Fruit fly (Drosophila melanogaster): Measurements from ENCODE around the gene CG32148.

Gene CG32148

DNA sequence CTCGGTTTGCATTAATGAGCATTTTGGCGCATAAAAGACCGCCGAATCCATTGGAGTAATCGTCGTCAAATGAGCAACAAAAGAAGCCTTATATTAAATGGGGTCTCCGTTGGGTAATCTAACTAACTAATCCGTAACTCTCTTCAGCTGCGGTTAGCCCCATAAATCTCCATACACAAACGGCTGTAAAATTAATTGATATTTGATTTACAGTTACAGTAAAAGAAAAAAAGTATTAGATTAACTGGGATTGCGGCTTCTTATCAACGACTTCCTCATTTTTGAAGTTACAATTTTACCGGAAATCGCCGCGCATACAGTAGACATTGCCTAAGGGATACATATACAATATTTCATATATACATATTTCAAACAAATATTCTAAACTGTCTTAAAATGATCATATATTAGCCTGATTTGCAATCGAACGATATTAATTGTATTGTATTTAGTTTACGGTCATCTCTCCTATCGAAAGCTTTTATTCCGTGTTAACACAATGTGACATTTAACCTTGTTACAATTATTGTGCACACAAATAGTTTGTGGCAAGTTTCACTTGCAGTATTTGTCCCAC lies 36.9 kb upstream of the CG32148 start:
- no peak for TF ChIP-seq usp (GFP tag; optimal IDR thresholded peaks at IDR 0.05)
- no peak for TF ChIP-seq CG9705 (GFP tag; optimal IDR thresholded peaks at IDR 0.05)
- no peak for TF ChIP-seq OdsH (GFP tag; optimal IDR thresholded peaks at IDR 0.05)
- no peak for TF ChIP-seq Abd-B (GFP tag; optimal IDR thresholded peaks at IDR 0.05)
- TF ChIP-seq pan (optimal IDR thresholded peaks at IDR 0.05), result no peak

DNA sequence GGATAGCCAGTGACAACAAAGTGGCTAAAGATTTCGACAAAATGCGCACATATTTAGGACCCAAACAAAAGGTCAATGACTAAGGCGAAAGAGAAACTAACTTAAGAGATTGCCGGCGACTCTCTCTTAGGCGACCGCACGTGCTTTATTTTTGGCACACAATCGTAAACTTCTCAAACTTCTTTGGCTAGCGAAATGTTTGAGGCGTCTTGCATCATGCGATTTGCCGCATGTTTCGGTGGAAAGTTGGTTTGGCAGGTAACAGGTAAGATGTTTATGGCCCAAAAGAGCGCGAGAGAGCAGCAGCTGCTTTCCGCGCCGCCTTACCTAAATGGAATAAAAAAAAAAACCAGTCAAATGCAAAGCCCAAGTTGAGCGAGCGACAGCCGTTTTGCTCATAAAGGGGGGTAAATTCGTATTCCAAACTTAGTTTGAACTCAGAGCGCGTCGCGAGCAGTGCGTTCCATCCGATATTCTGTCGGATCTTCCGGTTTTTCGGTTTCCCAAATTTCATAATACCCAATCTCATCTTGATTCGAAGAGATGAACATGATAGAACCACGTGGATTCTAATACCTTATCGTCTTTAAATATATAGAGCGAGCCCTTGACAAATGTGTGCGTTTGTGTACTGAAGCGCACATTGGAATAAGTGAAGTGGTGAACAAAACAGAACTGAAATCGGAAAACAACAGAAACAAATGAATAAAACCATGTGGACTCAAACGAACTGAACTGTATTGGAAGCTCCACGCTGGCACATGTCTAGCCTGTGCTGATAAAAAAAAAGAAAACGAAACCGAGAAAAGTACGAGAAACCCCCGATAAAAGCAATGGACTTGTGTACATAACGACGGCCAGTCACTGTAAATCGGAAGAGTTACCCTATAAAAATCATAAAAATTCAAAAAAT lies 36.1 kb upstream of the CG32148 start:
- TF ChIP-seq sage (GFP tag; optimal IDR thresholded peaks at IDR 0.05) (no peak), brk (GFP tag; optimal IDR thresholded peaks at IDR 0.05) (no peak), dsf (GFP tag; optimal IDR thresholded peaks at IDR 0.05; ENCODE audit: borderline replicate concordance) (no peak), OdsH (GFP tag; optimal IDR thresholded peaks at IDR 0.05) (no peak), CG9705 (GFP tag; optimal IDR thresholded peaks at IDR 0.05) (no peak), sv (GFP tag; optimal IDR thresholded peaks at IDR 0.05) (no peak), CrebA (GFP tag; optimal IDR thresholded peaks at IDR 0.05; ENCODE audit: borderline replicate concordance) (no peak), jim (GFP tag; optimal IDR thresholded peaks at IDR 0.05) (peak; percentile 47), GATAd (GFP tag; optimal IDR thresholded peaks at IDR 0.05) (no peak), Dif (GFP tag; optimal IDR thresholded peaks at IDR 0.05; ENCODE audit: partially characterized antibody) (peak; percentile 99), usp (GFP tag; optimal IDR thresholded peaks at IDR 0.05) (no peak), Myc (optimal IDR thresholded peaks at IDR 0.05) (no peak), N (GFP tag; optimal IDR thresholded peaks at IDR 0.05) (no peak), psq (GFP tag; optimal IDR thresholded peaks at IDR 0.05) (peak; percentile 21), CG32264 (GFP tag; optimal IDR thresholded peaks at IDR 0.05) (no peak), Abd-B (GFP tag; optimal IDR thresholded peaks at IDR 0.05) (no peak), Hr83 (GFP tag; optimal IDR thresholded peaks at IDR 0.05; ENCODE audit: poor library complexity, severe bottlenecking) (no peak), pan (optimal IDR thresholded peaks at IDR 0.05) (no peak), fru (GFP tag; optimal IDR thresholded peaks at IDR 0.05) (no peak), woc (GFP tag; optimal IDR thresholded peaks at IDR 0.05) (peak; percentile 24), tai (GFP tag; optimal IDR thresholded peaks at IDR 0.05) (peak; percentile 22), dl (GFP tag; optimal IDR thresholded peaks at IDR 0.05; ENCODE audit: insufficient read depth in 1 of 2, partially characterized antibody in 2 of 2) (peak; percentile 90 to 97), foxo (GFP tag; optimal IDR thresholded peaks at IDR 0.05) (no peak), Hnf4 (GFP tag; optimal IDR thresholded peaks at IDR 0.05) (no peak), h (GFP tag; optimal IDR thresholded peaks at IDR 0.05) (no peak), rgr (GFP tag; optimal IDR thresholded peaks at IDR 0.05) (no peak), lola (GFP tag; optimal IDR thresholded peaks at IDR 0.05) (no peak), Sp1 (GFP tag; optimal IDR thresholded peaks at IDR 0.05) (peak; percentile 2), Jra (GFP tag; optimal IDR thresholded peaks at IDR 0.05) (no peak), HLH106 (tag; optimal IDR thresholded peaks at IDR 0.05) (no peak), Dfd (GFP tag; optimal IDR thresholded peaks at IDR 0.05) (no peak), Hr78 (GFP tag; optimal IDR thresholded peaks at IDR 0.05) (no peak), Vsx2 (GFP tag; optimal IDR thresholded peaks at IDR 0.05; ENCODE audit: partially characterized antibody) (peak; percentile 99), br (GFP tag; optimal IDR thresholded peaks at IDR 0.05) (no peak), dmrt93B (GFP tag; optimal IDR thresholded peaks at IDR 0.05) (no peak), ey (GFP tag; optimal IDR thresholded peaks at IDR 0.05) (no peak), Rel (GFP tag; optimal IDR thresholded peaks at IDR 0.05) (no peak), Rel (tag; optimal IDR thresholded peaks at IDR 0.05) (no peak), Mio (GFP tag; optimal IDR thresholded peaks at IDR 0.05) (no peak)

All from whole organism, wandering third instar larva.